Fruit fly (Drosophila melanogaster) ovary, adult (tissue): Measurements from ENCODE around the gene smash.

ENCODE experiments used
- CG17801 ChIP-seq: fragments of 200-800 bp; optimal IDR thresholded peaks from 2 replicates; lab custom pipeline; 2019; ENCODE audit warnings: missing biosample characterization, mild to moderate bottlenecking, missing genetic modification characterization, moderate library complexity; ENCODE audit not compliant: partially characterized antibody

smash gene

DNA sequence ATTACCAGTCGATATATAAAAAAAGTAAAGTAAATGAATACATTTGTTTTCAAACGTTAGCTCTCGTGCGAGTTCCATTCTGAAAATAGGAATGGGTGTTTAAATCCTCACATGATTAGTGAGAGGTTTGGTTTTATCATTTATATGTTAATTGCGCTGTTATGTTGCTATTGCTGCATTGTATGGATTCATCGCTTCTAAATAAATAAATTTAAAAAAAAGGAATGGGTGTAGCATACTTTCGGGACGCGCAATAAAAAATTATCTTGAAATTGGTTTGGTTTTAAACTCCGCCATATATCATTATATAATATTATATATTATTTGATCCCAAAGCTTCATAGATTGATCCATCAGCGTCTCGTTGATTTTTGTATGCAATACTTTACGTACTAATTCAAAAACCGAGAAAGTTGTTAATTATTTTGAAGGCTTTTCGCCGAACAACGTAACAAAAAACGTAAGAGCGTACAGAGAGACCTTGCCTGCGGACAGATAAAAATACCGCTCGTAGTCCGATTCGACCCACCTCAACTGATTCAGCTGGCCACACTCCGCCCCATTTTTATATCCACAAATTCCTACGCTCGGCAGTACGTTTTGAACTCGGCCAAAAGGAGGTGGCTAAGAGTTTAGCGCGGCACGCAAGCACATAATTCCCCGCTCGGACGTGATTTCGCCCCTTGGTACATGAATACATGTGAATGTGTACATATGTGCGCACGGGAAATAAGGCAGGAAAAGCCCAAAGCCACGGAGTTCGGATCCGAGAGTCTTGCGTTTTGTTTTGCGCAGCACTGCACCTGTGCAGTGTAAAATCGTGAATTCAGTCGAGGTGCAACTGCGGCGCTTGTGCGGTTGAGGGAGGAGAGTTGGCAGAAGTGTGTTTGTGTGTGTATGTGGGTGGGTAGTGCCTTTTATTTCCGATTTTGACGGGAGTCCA is at the start of gene smash:
smash (plus strand) TSS at position 589 of the 943 bp plus-strand sequence.
- TF ChIP-seq CG17801 (GFP tag; lab: Kevin White, UChicago) = peak; percentile 41

DNA sequence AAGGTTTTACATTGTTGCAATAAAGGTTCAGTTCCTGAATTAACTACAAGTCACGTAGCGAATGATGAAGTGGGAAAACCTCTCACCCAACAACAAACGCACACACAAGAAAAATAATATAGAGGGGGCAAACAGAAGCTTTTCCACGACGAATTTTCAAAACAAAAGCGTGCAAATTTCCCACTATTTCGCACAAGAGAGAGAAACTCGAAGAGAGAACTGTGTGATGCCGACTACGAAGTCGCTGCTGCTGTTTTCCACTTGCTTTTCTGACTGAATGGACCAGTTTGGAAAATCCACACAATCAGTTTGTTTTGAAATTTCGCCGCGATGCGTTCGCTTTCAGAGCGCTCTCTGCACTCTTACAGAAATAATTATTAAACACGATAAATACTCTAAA is 46.8 kb upstream of the smash start, which contains the start of gene 5-HT2A:
5-HT2A (plus strand) TSS at position 301 of the 400 bp plus-strand sequence.
- TF ChIP-seq CG17801 (GFP tag; lab: Kevin White, UChicago) = no peak

DNA sequence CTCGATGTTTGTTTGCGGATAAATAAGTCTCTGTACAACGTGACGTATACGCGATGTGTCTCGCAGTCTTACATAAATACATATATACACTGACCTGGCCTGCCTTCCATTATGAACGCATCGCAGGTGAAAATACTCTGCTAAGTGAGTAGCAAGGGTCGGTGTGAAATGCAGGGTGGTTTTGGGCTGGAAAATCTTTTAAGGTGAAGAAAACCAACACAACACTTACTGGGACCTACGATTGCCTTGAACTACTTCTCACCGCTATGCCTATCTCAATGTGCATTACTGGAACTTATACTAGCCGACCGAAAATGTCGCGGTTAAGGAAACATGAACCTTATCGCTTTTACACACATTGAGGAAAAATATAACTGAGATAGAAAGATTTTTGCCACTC is 43.2 kb upstream of the smash start:
- no peak for TF ChIP-seq CG17801 (GFP tag; lab: Kevin White, UChicago)

DNA sequence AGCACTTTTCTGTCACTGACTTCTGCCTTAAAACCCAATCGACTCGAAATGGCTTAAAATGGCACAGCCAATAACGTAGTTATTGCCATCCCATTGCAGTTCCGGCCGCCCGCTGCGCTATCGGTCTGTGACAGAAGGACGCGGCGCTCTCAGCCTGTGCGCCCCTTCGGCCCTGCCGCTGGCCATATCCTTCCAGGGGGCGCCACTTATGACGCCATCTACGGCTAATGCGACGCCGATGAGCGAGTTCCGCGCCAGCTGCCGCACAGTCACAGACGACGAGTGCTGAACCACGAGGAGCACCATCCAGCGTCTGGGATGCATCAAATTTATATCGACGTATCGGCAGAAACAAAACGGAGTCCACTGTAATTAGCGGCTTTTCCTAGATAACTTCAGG is 26.7 kb upstream of the smash start:
- TF ChIP-seq CG17801 (GFP tag; lab: Kevin White, UChicago) = no peak

DNA sequence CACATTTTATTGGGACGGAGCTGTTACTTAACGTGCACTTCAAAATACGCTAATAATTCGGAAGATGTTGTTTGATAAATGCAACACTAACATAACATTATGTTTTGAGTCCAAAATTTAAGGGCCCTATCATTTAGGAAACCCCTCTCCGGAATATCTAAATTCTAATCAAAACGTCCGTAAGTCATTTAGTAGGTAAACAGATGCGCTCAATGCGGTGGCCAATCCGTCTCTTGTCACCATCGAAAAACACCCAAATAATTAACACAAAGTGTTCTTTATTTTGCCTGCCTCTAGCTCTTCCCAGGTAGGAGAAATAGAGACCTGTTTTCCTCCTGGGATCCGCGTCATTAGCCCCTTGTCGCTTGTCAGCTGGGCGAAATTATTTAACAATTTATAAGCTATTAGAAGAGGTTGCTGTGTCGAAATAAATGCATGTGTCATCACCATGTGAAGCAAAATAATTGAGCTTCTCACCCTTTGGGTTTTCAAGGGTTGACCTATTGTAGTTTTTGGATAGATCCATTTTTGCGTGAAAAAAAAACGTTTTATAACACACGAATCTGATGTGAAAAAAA is 25.0 kb upstream of the smash start:
- TF ChIP-seq CG17801 (GFP tag; lab: Kevin White, UChicago) = no peak

DNA sequence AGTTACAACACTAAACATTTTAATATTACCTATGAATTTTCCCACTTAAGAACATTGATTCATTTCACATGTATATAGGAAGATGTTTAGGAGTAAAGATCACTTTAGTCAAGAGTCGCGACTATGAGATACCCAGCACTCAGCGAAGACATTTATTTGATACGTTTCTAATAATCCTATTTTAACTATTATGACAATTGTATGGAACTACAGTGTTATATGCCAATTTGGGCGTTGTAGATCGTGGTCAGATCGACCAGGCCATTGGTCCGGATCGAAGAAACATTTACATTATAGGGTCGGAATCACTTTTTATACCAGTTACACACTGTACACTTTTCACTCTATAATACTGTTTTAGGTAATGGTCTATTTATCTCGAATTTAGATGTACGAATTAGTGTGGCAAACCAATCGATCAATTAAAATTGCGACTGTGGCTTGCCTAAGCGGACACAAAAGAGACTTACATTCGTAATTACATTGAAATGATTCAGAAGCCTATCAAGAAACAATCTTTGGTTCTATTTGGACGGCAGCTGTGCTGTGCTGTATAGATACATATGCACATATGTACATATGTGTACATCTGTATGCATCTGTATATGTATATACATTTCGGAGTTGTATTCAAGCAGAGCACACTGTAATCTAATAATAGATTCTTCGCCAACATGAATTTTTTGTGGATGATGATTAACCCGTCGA is 18.7 kb upstream of the smash start:
- no peak for TF ChIP-seq CG17801 (GFP tag; lab: Kevin White, UChicago)

DNA sequence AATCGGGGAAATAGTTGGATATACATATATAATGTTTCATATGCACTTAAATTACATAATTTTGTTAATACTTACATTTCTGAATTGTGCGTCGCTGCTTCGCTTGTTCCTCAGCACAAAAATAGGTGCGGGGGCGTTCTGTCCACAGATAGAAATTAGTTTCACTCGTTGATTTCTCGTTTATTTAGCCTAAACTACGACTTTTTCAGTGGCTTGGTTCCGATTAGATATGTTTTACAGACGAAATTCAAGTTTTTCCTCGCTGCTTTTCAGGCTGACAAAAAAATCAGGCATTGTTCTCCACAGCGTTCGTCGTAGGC is 18.2 kb upstream of the smash start:
- TF ChIP-seq CG17801 (GFP tag; lab: Kevin White, UChicago) = no peak

DNA sequence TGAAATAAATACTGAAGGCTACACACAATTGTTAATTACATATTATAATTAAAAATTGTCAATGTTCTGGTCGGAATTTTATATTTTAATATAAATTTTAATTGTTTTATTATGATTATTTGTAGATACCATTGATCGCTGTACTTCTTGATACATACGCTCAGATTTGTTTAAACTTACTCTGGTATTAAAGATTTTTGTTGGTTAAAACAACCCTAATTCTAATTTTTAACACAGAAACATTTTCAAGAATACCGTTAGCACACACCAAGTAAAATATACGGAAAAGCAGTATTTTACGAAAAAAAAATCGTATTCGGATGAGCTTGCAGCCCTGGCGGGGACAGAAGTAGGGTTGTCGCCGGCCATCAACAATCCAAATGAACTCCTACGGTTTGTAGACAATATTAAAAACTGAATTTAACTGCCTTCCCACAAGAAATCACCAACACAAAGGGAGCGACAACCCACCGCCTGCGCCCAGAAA is 17.7 kb upstream of the smash start, which contains the start of the genes CG9775, MED31 and slx1:
CG9775 (minus strand) TSS at position 223 of the 487 bp plus-strand sequence.
MED31 (plus strand) TSS at position 348 of the 487 bp plus-strand sequence.
slx1 (plus strand) TSS at position 348 of the 487 bp plus-strand sequence.
- peak; percentile 49 for TF ChIP-seq CG17801 (GFP tag; lab: Kevin White, UChicago)

DNA sequence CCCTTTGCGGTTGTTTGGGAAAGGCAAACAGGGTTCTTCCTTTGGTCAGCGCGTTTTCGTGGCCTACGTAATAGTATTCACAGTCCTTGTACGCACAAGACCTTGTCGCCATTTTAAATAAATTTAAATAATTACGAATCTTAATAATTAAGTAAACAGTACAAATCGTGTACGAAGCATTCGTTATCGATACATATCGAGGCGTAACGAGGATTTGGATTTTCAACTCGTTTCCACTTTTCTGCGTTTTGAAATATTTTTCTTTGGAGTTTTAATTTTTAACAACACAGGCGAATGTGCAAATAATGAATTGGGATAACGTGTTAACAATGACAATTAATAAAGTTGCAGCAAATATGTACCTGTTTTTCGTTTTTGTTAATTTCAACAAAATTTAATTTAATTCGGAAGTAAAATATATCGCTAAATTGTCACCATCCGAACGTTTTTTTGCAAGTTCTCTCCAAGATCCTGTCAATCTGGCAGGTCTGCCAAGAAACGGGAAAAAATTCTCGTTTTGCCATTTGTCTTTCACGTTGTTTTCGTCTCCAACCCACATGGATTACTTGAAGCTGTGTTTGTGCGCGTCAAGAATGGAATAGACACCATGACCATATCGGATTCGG is 13.8 kb upstream of the smash start, which contains the start of the genes Dlip2 and rpk:
Dlip2 (minus strand) TSS at position 199 of the 626 bp plus-strand sequence.
rpk (plus strand) TSS at position 525 of the 626 bp plus-strand sequence.
- TF ChIP-seq CG17801 (GFP tag; lab: Kevin White, UChicago) = no peak

DNA sequence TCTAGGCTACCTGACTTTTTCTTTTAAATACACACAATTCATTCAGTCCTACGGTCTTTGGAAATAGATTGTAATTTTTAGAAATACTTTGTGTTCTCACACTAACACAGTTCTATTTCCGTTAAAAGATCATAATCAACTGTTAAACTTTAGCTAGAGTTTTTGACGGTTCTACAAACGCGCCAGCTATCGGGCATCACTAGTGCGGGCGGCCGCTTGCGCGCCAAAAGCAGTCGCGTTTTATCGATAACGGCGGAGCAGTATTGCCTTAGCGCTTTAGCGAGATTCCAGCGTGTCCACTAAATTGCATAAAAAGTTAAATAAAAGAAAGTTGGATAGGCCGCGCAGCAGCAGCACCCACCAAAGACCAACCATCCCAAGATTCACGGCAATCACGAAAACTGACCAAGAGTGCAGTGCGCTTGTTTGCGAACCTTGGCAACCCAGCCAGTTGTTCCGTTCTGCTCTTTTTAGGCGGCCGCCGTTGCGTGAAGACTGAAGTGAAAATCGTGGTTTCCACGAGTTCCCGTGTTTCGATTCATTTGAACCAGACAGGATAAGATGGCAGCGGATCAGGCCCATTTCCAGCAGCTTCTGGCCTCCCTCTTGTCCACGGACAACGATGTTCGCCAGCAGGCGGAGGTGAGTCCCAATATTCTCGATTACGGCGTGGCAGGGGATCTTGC is 10.1 kb upstream of the smash start, which contains the start of gene Karybeta3:
Karybeta3 (plus strand) TSS at position 51 of the 686 bp plus-strand sequence.
- peak; percentile 71 for TF ChIP-seq CG17801 (GFP tag; lab: Kevin White, UChicago)

DNA sequence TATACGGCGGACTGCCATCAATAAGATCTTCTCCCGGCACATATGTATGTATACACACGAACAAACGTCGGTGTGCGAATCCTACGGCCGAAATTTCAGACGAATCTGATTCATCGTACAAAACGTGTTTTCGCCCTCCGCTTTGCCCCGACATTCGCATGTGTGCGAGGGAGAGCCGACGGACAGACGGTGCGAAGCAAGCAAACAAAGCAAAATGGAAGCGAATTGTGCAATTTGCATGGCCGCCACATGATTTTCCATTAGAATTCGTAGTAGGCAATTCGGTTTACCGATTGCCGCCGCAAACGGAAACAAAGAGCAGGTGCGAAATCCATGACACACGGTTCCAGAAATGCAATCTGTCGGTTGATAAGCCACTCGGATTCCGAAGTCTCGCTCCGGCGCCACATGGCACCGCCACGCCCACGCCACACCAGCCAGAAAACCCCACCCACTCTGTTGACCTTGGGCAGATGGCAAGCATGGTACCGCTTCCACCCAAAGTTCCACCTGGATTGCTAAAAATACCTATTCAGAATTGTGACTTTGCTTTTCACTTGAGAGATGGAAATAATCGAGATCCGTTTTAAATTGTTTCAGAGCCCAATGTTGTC is 9.4 kb upstream of the smash start:
- no peak for TF ChIP-seq CG17801 (GFP tag; lab: Kevin White, UChicago)

DNA sequence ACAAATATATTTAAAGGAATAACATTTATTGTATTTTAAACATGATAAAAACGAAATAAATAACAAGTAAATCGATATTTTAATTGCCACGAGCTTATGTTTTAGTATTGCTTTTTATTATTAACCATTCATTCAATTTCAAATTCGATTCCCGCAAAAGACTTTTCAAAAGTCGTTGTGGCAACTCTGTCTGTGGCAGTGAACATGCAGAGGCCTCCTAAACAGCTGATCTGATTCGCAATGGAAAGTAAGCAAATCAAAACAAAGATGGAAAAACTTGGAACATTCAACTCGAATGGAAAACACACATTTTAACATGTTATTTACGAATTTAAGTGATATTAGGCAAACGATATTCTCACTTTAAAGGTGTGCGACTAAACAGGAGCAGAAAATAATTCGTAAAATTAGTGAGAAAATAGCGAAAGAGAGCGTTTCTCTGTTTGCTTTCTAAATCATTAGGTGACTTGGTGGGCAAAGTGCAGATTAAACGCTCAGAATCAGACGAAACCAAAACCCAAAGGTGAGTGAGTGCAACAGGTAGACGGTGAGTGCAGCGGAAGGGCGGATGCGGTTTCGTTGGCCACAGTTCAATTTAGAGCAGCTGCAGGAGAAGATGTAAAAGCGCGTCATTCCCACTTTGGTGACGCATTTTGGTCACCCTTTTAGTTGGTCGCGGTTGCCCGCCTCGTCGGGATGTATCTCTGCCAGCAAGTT is 4.7 kb upstream of the smash start, which contains the start of gene spartin:
spartin (plus strand) TSS at position 244 of the 717 bp plus-strand sequence.
- TF ChIP-seq CG17801 (GFP tag; lab: Kevin White, UChicago) = peak; percentile 44
